Worm (Caenorhabditis elegans) whole organism, midembryonic: ENCODE results near the gene nas-12.

Source experiments
- cog-1 ChIP-seq: sonication (generic microtip); optimal IDR thresholded peaks from 2 replicates; lab custom pipeline; 2016; ENCODE audit warnings: missing genetic modification characterization, missing compliant biosample characterization
- flt-1 ChIP-seq: fragments of 200-800 bp; sonication (Bioruptor generic); IDR thresholded peaks from 2 replicates; pipeline ENCODE4 v1.3.6; 2022; ENCODE audit warnings: missing genetic modification characterization, missing compliant biosample characterization
- med-1 ChIP-seq: sonication (generic microtip); optimal IDR thresholded peaks from 2 replicates; lab custom pipeline; 2017; ENCODE audit warnings: missing genetic modification characterization, mild to moderate bottlenecking, missing compliant biosample characterization, antibody characterized with exemption, missing genetic modification reagents; ENCODE audit not compliant: insufficient read depth
- ztf-23 ChIP-seq: fragments of 200-800 bp; sonication (Bioruptor generic); IDR thresholded peaks from 2 replicates; pipeline ENCODE4 v1.3.6; 2022; ENCODE audit warnings: missing genetic modification reagents, missing genetic modification characterization, missing compliant biosample characterization

DNA sequence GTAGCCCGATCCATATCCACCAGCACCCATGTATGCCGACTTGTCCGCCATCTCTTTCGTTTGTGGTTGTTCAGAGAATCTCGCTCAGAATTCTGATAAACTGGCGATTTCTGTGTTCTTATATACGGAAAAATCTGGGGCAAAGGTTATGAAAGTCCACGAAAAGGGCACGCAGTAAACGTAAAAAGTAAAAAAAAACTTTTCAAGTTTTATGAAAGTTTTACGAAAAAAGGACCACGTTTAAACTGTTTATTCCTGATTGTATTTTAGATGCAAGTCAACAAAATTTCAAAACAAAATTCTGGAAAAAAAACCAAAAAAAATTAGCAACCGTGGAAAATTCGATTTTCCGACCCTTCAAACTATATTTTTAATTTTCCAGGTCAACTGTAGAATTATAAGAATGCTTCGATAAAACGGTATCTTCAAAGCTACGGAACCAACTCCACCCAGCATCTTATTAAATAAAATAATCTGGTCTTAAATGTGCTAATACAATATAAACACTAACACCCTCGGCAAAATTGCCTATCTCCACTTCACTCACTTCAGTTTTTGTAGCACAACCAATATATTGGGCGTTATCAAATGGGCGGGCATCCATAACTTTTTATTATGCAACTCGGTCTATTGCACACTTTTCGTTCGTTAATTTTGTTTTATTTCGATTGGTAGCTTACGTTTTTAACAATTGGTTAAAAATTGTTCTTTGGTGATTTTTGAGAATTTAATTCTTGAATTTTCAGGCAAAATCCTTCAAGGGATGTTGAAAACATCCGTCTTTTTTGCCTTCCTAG is 45.5 kb downstream of the nas-12 start, which contains the start of the genes nspd-7 and Y43C5A.2:
- TF ChIP-seq flt-1 (GFP tag; lab: Robert Waterston, UW) (no peak), cog-1 (tag; lab: Kevin White, UChicago) (no peak), ztf-23 (GFP tag; lab: Robert Waterston, UW) (no peak), med-1 (no peak)
